Fruit fly (Drosophila melanogaster): ENCODE results near the gene CG33333.

Gene CG33333

dm6 chr3R:17394318-17395188 is 22.7 kb upstream of the CG33333 start, which contains the start of gene CREG (continued):
- TF ChIP-seq Mes4 (GFP tag; optimal IDR thresholded peaks at IDR 0.05) = no peak
- TF ChIP-seq psq (GFP tag; optimal IDR thresholded peaks at IDR 0.05) = no peak
- no peak for TF ChIP-seq Aef1 (GFP tag; IDR thresholded peaks at IDR 0.05)
- TF ChIP-seq caup (GFP tag; optimal IDR thresholded peaks at IDR 0.05; ENCODE audit: severe bottlenecking) = no peak
- peak; percentile 14 for TF ChIP-seq CG17385 (GFP tag; optimal IDR thresholded peaks at IDR 0.05)
- peak; percentile 6 for TF ChIP-seq kni (GFP tag; optimal IDR thresholded peaks at IDR 0.05)
- TF ChIP-seq crp (GFP tag; optimal IDR thresholded peaks at IDR 0.05) = peak in 1 of 2 experiments; percentile 70
- TF ChIP-seq Hand (GFP tag; optimal IDR thresholded peaks at IDR 0.05) = no peak
- TF ChIP-seq zfh2 (GFP tag; optimal IDR thresholded peaks at IDR 0.05) = no peak
- TF ChIP-seq ssp (GFP tag; IDR thresholded peaks at IDR 0.05) = no peak
- no peak for TF ChIP-seq CG6813 (GFP tag; optimal IDR thresholded peaks at IDR 0.05)
- peak; percentile 58 for TF ChIP-seq Elba2 (GFP tag; optimal IDR thresholded peaks at IDR 0.05)
- TF ChIP-seq stc (GFP tag; IDR thresholded peaks at IDR 0.05) = no peak
- TF ChIP-seq D19B (GFP tag; optimal IDR thresholded peaks at IDR 0.05) = peak; percentile 96
- no peak for TF ChIP-seq esg (GFP tag; conservative IDR thresholded peaks at IDR 0.05)
- no peak for TF ChIP-seq CG11560 (tag; IDR thresholded peaks at IDR 0.05)
- peak; percentile 17 for TF ChIP-seq lilli (GFP tag; optimal IDR thresholded peaks at IDR 0.05)
- TF ChIP-seq trh (GFP tag; optimal IDR thresholded peaks at IDR 0.05) = no peak
- TF ChIP-seq CG15479 (GFP tag; optimal IDR thresholded peaks at IDR 0.05) = peak; percentile 95
- TF ChIP-seq Eip74EF (GFP tag; optimal IDR thresholded peaks at IDR 0.05) = no peak
- TF ChIP-seq CG31441 (GFP tag; IDR thresholded peaks at IDR 0.05) = peak; percentile 36; the same call in 1 of the 2 replicates
- TF ChIP-seq chinmo (GFP tag; IDR thresholded peaks at IDR 0.05; ENCODE audit: partially characterized antibody) = no peak
- no peak for TF ChIP-seq CG16813 (GFP tag; IDR thresholded peaks at IDR 0.05; ENCODE audit: partially characterized antibody)
- peak; percentile 24 for TF ChIP-seq Sox102F (GFP tag; optimal IDR thresholded peaks at IDR 0.05)
- TF ChIP-seq Sox100B (GFP tag; optimal IDR thresholded peaks at IDR 0.05) = peak; percentile 52
- TF ChIP-seq grn (GFP tag; optimal IDR thresholded peaks at IDR 0.05) = peak; percentile 35
- TF ChIP-seq CG3847 (GFP tag; IDR thresholded peaks at IDR 0.05) = no peak
- no peak for TF ChIP-seq ash1 (GFP tag; optimal IDR thresholded peaks at IDR 0.05)
- TF ChIP-seq CG30020 (tag; optimal IDR thresholded peaks at IDR 0.05) = no peak
- peak; percentile 47 for TF ChIP-seq nmo (GFP tag; optimal IDR thresholded peaks at IDR 0.05)
- no peak for TF ChIP-seq Dll (GFP tag; IDR thresholded peaks at IDR 0.05; ENCODE audit: partially characterized antibody)
- TF ChIP-seq Xbp1 (GFP tag; optimal IDR thresholded peaks at IDR 0.05) = peak; percentile 10
- TF ChIP-seq cato (GFP tag; optimal IDR thresholded peaks at IDR 0.05; ENCODE audit: borderline replicate concordance) = no peak
- no peak for TF ChIP-seq sens-2 (GFP tag; IDR thresholded peaks at IDR 0.05)
- no peak for TF ChIP-seq CG4617 (GFP tag; optimal IDR thresholded peaks at IDR 0.05; ENCODE audit: borderline replicate concordance)
- TF ChIP-seq lab (GFP tag; optimal IDR thresholded peaks at IDR 0.05) = no peak
- no peak for TF ChIP-seq al (GFP tag; IDR thresholded peaks at IDR 0.05)
- TF ChIP-seq eve (GFP tag; optimal IDR thresholded peaks at IDR 0.05) = peak in 1 of 2 experiments; percentile 13
- TF ChIP-seq CG8924 (tag; optimal IDR thresholded peaks at IDR 0.05) = peak; percentile 19
- no peak for TF ChIP-seq C15 (GFP tag; IDR thresholded peaks at IDR 0.05)
- TF ChIP-seq CG32772 (GFP tag; IDR thresholded peaks at IDR 0.05) = no peak
- TF ChIP-seq Gug (GFP tag; IDR thresholded peaks at IDR 0.05) = no peak; the same call in 3 of the 4 replicates
- TF ChIP-seq CG9609 (GFP tag; optimal IDR thresholded peaks at IDR 0.05) = no peak
- no peak for TF ChIP-seq CTCF (GFP tag; optimal IDR thresholded peaks at IDR 0.05)
- TF ChIP-seq dimm (GFP tag; IDR thresholded peaks at IDR 0.05) = no peak
- TF ChIP-seq bowl (GFP tag; IDR thresholded peaks at IDR 0.05) = no peak
- no peak for TF ChIP-seq aop (GFP tag; IDR thresholded peaks at IDR 0.05)
- TF ChIP-seq Xrp1 (GFP tag; IDR thresholded peaks at IDR 0.05) = peak; percentile 24; the same call in 1 of the 2 replicates
- no peak for TF ChIP-seq amos (GFP tag; IDR thresholded peaks at IDR 0.05; ENCODE audit: partially characterized antibody)

Data from whole organism, embryonic.